Worm (Caenorhabditis elegans) whole organism, late embryonic: ENCODE data around the gene C48B4.11.

Experiments used
- C08G9.2 ChIP-seq: sonication (generic microtip); optimal IDR thresholded peaks from 2 replicates; lab custom pipeline; 2016; ENCODE audit warnings: mild to moderate bottlenecking, missing genetic modification characterization, moderate library complexity, missing compliant biosample characterization
- C38D4.7 ChIP-seq: fragments of 200-800 bp; sonication (Bioruptor generic); optimal IDR thresholded peaks from 2 replicates; lab custom pipeline; 2018; ENCODE audit warnings: mild to moderate bottlenecking, missing genetic modification characterization, moderate library complexity, missing compliant biosample characterization
- F13H6.1 ChIP-seq: sonication (generic microtip); optimal IDR thresholded peaks from 2 replicates; lab custom pipeline; 2016; ENCODE audit warnings: missing genetic modification characterization, missing compliant biosample characterization
- T23F11.4 ChIP-seq: fragments of 200-800 bp; sonication (Bioruptor generic); optimal IDR thresholded peaks from 2 replicates; lab custom pipeline; 2018; ENCODE audit warnings: mild to moderate bottlenecking, missing genetic modification characterization, missing compliant biosample characterization
- ahr-1 ChIP-seq: sonication (generic microtip); optimal IDR thresholded peaks from 2 replicates; lab custom pipeline; 2016; ENCODE audit warnings: missing genetic modification characterization, missing compliant biosample characterization
- ceh-14 ChIP-seq: sonication (generic microtip); optimal IDR thresholded peaks from 2 replicates; lab custom pipeline; 2016; ENCODE audit warnings: missing genotype, missing genetic modification characterization, missing compliant biosample characterization
- ceh-18 ChIP-seq: sonication (generic microtip); optimal IDR thresholded peaks from 2 replicates; lab custom pipeline; 2016; ENCODE audit warnings: missing genetic modification characterization, missing compliant biosample characterization
- ceh-19 ChIP-seq: fragments of 200-800 bp; sonication (Bioruptor generic); optimal IDR thresholded peaks from 2 replicates; lab custom pipeline; 2018; ENCODE audit warnings: mild to moderate bottlenecking, missing genetic modification characterization, missing compliant biosample characterization
- ceh-2 ChIP-seq: sonication (generic microtip); optimal IDR thresholded peaks from 2 replicates; lab custom pipeline; 2016; ENCODE audit warnings: missing genotype, missing genetic modification characterization, missing compliant biosample characterization
- ceh-22 ChIP-seq: sonication (generic microtip); optimal IDR thresholded peaks from 2 replicates; lab custom pipeline; 2017; ENCODE audit warnings: missing biosample characterization, missing genetic modification characterization
- ceh-24 ChIP-seq: sonication (generic microtip); optimal IDR thresholded peaks from 2 replicates; lab custom pipeline; 2016; ENCODE audit warnings: mild to moderate bottlenecking, missing genetic modification characterization, missing compliant biosample characterization
- ceh-30 ChIP-seq: fragments of 150-350 bp; optimal IDR thresholded peaks from 2 replicates; lab custom pipeline; 2014; ENCODE audit warnings: missing biosample characterization, missing genetic modification characterization
- ceh-31 ChIP-seq: sonication (generic microtip); optimal IDR thresholded peaks from 2 replicates; lab custom pipeline; 2016; ENCODE audit warnings: missing genetic modification characterization, missing compliant biosample characterization
- ceh-34 ChIP-seq: sonication (generic microtip); optimal IDR thresholded peaks from 2 replicates; lab custom pipeline; 2016; ENCODE audit warnings: mild to moderate bottlenecking, missing genetic modification characterization, missing compliant biosample characterization
- ceh-45 ChIP-seq: fragments of 200-800 bp; sonication (Bioruptor generic); IDR thresholded peaks from 2 replicates; pipeline ENCODE4 v1.3.6; 2022; ENCODE audit warnings: missing genetic modification reagents, missing genetic modification characterization, missing compliant biosample characterization
- ceh-48 ChIP-seq: sonication (generic microtip); optimal IDR thresholded peaks from 2 replicates; lab custom pipeline; 2016; ENCODE audit warnings: missing genetic modification characterization, inconsistent platforms, missing compliant biosample characterization
- ceh-9 ChIP-seq: sonication (generic microtip); optimal IDR thresholded peaks from 2 replicates; lab custom pipeline; 2016; ENCODE audit warnings: mild to moderate bottlenecking, missing genetic modification characterization, inconsistent platforms, missing compliant biosample characterization
- che-1 ChIP-seq: sonication (generic microtip); optimal IDR thresholded peaks from 2 replicates; lab custom pipeline; 2016; ENCODE audit warnings: mild to moderate bottlenecking, missing genetic modification characterization, missing compliant biosample characterization
- dve-1 ChIP-seq: sonication (generic microtip); optimal IDR thresholded peaks from 2 replicates; lab custom pipeline; 2017; ENCODE audit warnings: antibody characterized with exemption, mild to moderate bottlenecking, missing genetic modification characterization, missing compliant biosample characterization
- elt-2 ChIP-seq: sonication (generic microtip); optimal IDR thresholded peaks from 2 replicates; lab custom pipeline; 2016; ENCODE audit warnings: missing genetic modification reagents, missing genetic modification characterization, missing compliant biosample characterization
- elt-4 ChIP-seq: sonication (generic microtip); optimal IDR thresholded peaks from 2 replicates; lab custom pipeline; 2016; ENCODE audit warnings: missing genetic modification characterization, missing compliant biosample characterization
- fkh-6 ChIP-seq: sonication (generic microtip); optimal IDR thresholded peaks from 2 replicates; lab custom pipeline; 2016; ENCODE audit warnings: missing genetic modification characterization, missing compliant biosample characterization
- gmeb-2 ChIP-seq: sonication (generic microtip); optimal IDR thresholded peaks from 2 replicates; lab custom pipeline; 2016; ENCODE audit warnings: missing genetic modification characterization, inconsistent platforms, missing compliant biosample characterization
- hlh-15 ChIP-seq: sonication (generic microtip); optimal IDR thresholded peaks from 2 replicates; lab custom pipeline; 2016; ENCODE audit warnings: missing genetic modification characterization, missing compliant biosample characterization
- hlh-30 ChIP-seq: sonication (generic microtip); optimal IDR thresholded peaks from 2 replicates; lab custom pipeline; 2017; ENCODE audit warnings: antibody characterized with exemption, missing genetic modification characterization, missing compliant biosample characterization; ENCODE audit not compliant: insufficient read depth
- hlh-6 ChIP-seq: sonication (generic microtip); optimal IDR thresholded peaks from 2 replicates; lab custom pipeline; 2016; ENCODE audit warnings: missing genotype, missing genetic modification characterization, missing compliant biosample characterization
- hlh-8 ChIP-seq: sonication (generic microtip); optimal IDR thresholded peaks from 2 replicates; lab custom pipeline; 2016; ENCODE audit warnings: missing genotype, missing genetic modification characterization, missing compliant biosample characterization
- lim-6 ChIP-seq: sonication (generic microtip); optimal IDR thresholded peaks from 2 replicates; lab custom pipeline; 2016; ENCODE audit warnings: missing genetic modification characterization, missing compliant biosample characterization
- lin-11 ChIP-seq: fragments of 200-800 bp; sonication (Bioruptor generic); optimal IDR thresholded peaks from 2 replicates; lab custom pipeline; 2018; ENCODE audit warnings: mild to moderate bottlenecking, missing genetic modification characterization, missing compliant biosample characterization
- madf-2 ChIP-seq: sonication (generic microtip); optimal IDR thresholded peaks from 2 replicates; lab custom pipeline; 2017; ENCODE audit warnings: missing genetic modification characterization, missing compliant biosample characterization
- mec-3 ChIP-seq: sonication (generic microtip); optimal IDR thresholded peaks from 2 replicates; lab custom pipeline; 2016; ENCODE audit warnings: borderline replicate concordance, missing genetic modification characterization, missing compliant biosample characterization
- nfya-1 ChIP-seq: sonication (generic microtip); optimal IDR thresholded peaks from 2 replicates; lab custom pipeline; 2017; ENCODE audit warnings: missing genetic modification characterization, mild to moderate bottlenecking, missing compliant biosample characterization, antibody characterized with exemption, moderate library complexity
- nhr-11 ChIP-seq: fragments of 150-350 bp; optimal IDR thresholded peaks from 2 replicates; lab custom pipeline; 2014; ENCODE audit warnings: missing biosample characterization, missing genetic modification characterization
- nhr-232 ChIP-seq: sonication (generic microtip); optimal IDR thresholded peaks from 2 replicates; lab custom pipeline; 2016; ENCODE audit warnings: missing genetic modification characterization, missing compliant biosample characterization
- npax-4 ChIP-seq: sonication (generic microtip); optimal IDR thresholded peaks from 2 replicates; lab custom pipeline; 2016; ENCODE audit warnings: missing genetic modification characterization, missing compliant biosample characterization
- odd-2 ChIP-seq: sonication (generic microtip); optimal IDR thresholded peaks from 2 replicates; lab custom pipeline; 2017; ENCODE audit warnings: antibody characterized with exemption, mild to moderate bottlenecking, missing genetic modification characterization, missing compliant biosample characterization
- pag-3 ChIP-seq: sonication (generic microtip); optimal IDR thresholded peaks from 2 replicates; lab custom pipeline; 2016; ENCODE audit warnings: missing compliant biosample characterization, missing genetic modification characterization, borderline replicate concordance
- pax-1 ChIP-seq: fragments of 150-350 bp; optimal IDR thresholded peaks from 2 replicates; lab custom pipeline; 2014; ENCODE audit warnings: missing biosample characterization, missing genetic modification characterization
- pqm-1 ChIP-seq: sonication (generic microtip); optimal IDR thresholded peaks from 2 replicates; lab custom pipeline; 2016; ENCODE audit warnings: missing genetic modification characterization, missing compliant biosample characterization
- pros-1 ChIP-seq: fragments of 150-350 bp; optimal IDR thresholded peaks from 2 replicates; lab custom pipeline; 2014; ENCODE audit warnings: missing biosample characterization, missing genetic modification reagents, missing genetic modification characterization
- ref-2 ChIP-seq: sonication (generic microtip); optimal IDR thresholded peaks from 2 replicates; lab custom pipeline; 2016; ENCODE audit warnings: missing genetic modification characterization, missing compliant biosample characterization
- rnt-1 ChIP-seq: sonication (generic microtip); optimal IDR thresholded peaks from 2 replicates; lab custom pipeline; 2016; ENCODE audit warnings: missing genetic modification characterization, missing compliant biosample characterization
- sdc-2 ChIP-seq: sonication (generic microtip); optimal IDR thresholded peaks from 2 replicates; lab custom pipeline; 2016; ENCODE audit warnings: missing genotype, missing genetic modification characterization, missing compliant biosample characterization
- sox-4 ChIP-seq: sonication (generic microtip); optimal IDR thresholded peaks from 2 replicates; lab custom pipeline; 2017; ENCODE audit warnings: mild to moderate bottlenecking, missing genetic modification characterization, inconsistent platforms, missing compliant biosample characterization
- tbx-2 ChIP-seq: sonication (generic microtip); optimal IDR thresholded peaks from 2 replicates; lab custom pipeline; 2016; ENCODE audit warnings: missing genetic modification characterization, missing compliant biosample characterization
- ttx-3 ChIP-seq: sonication (generic microtip); optimal IDR thresholded peaks from 2 replicates; lab custom pipeline; 2016; ENCODE audit warnings: missing genetic modification reagents, missing genetic modification characterization, missing compliant biosample characterization
- unc-3 ChIP-seq, 2 experiments: fragments of 200-800 bp in 1 of 2; sonication (Bioruptor generic) in 1 of 2; sonication (generic microtip) in 1 of 2; conservative IDR thresholded peaks in 1 of 2; optimal IDR thresholded peaks in 1 of 2; 2 replicates each; pipeline versions ENCODE4 v1.3.6 to Lab custom; 2016 to 2022; ENCODE audit warnings: missing compliant biosample characterization in 2 of 2, missing genetic modification characterization in 2 of 2, missing genetic modification reagents in 1 of 2
- unc-42 ChIP-seq: sonication (generic microtip); optimal IDR thresholded peaks from 2 replicates; lab custom pipeline; 2016; ENCODE audit warnings: missing genotype, missing genetic modification characterization, missing compliant biosample characterization
- unc-55 ChIP-seq: sonication (generic microtip); optimal IDR thresholded peaks from 2 replicates; lab custom pipeline; 2017; ENCODE audit warnings: missing biosample characterization, missing genetic modification reagents, missing genetic modification characterization
- zip-5 ChIP-seq: sonication (generic microtip); optimal IDR thresholded peaks from 2 replicates; lab custom pipeline; 2016; ENCODE audit warnings: missing genetic modification characterization, missing compliant biosample characterization

The C48B4.11 gene

ce11 chrIII:9523581-9523980 lies 42.3 kb downstream of the C48B4.11 start, which contains the start of gene mrps-23:
Gene mrps-23, minus strand, starts transcription at chrIII:9523672.
- TF ChIP-seq ceh-31 (tag; lab: Kevin White, UChicago) (no peak), unc-42 (tag; lab: Kevin White, UChicago) (peak; percentile 6), nfya-1 (peak; percentile 11), ceh-18 (peak; percentile 16)

DNA sequence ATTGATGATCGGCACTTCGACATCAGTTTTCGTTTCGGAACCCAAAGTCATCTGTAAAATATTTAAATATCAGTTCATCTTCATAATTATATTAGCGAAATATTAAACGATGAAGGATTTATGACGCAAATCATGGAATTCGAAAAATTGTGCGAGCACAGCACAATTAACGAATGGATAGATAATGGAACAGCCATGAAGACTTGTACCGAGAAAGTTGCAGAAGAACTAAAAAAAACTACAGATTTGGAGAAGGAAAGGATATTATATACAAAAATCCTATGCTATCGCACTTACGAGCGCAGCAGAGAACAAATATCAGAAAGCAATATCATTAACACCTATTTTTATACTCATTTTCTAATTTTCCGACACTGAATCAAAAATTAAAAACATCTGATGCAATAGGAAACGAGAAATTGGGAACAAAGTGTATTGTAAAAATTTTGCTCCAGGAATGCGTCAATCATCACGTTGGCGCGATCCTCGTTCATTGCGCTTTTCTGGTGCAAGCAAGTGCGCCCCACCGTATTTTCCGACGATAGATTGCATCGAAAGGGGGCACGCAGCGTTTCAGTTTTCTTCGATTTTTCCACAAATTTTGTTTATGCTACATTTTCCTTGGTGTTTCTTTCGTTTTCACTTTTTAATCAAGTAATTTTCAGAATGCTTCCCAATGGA lies 44.4 kb downstream of the C48B4.11 start, which contains the start of the genes clu-1 and prp-40:
Gene clu-1, minus strand, starts transcription at position 51 of the 681 bp plus-strand sequence.
Gene prp-40, plus strand, starts transcription at position 666 of the 681 bp plus-strand sequence.
- TF ChIP-seq hlh-15 (no peak), nhr-232 (tag; lab: Kevin White, UChicago) (no peak), ref-2 (tag; lab: Kevin White, UChicago) (no peak), zip-5 (tag; lab: Kevin White, UChicago) (no peak), mec-3 (no peak), pros-1 (tag; lab: Kevin White, UChicago) (no peak), C38D4.7 (GFP tag; lab: Kevin White, UChicago) (no peak), C08G9.2 (tag; lab: Kevin White, UChicago) (no peak), elt-2 (tag; lab: Kevin White, UChicago) (peak; percentile 34), ceh-30 (tag; lab: Kevin White, UChicago) (no peak), pqm-1 (no peak), odd-2 (tag; lab: Kevin White, UChicago) (no peak), hlh-30 (peak; percentile 17), nfya-1 (peak; percentile 73), madf-2 (no peak), unc-55 (peak; percentile 56), hlh-8 (tag; lab: Kevin White, UChicago) (no peak), pag-3 (tag; lab: Kevin White, UChicago) (no peak), dve-1 (tag; lab: Kevin White, UChicago) (no peak), ceh-24 (tag; lab: Kevin White, UChicago) (no peak), lim-6 (no peak), ceh-31 (tag; lab: Kevin White, UChicago) (peak; percentile 50), ceh-45 (GFP tag; lab: Robert Waterston, UW) (no peak), npax-4 (tag; lab: Kevin White, UChicago) (no peak), F13H6.1 (tag; lab: Kevin White, UChicago) (no peak), sdc-2 (tag; lab: Kevin White, UChicago) (no peak), tbx-2 (peak; percentile 61), ceh-19 (no peak), fkh-6 (tag; lab: Kevin White, UChicago) (no peak), ceh-2 (tag; lab: Kevin White, UChicago) (no peak), unc-3 (GFP tag; conservative IDR thresholded peaks at IDR 0.05; lab: Robert Waterston, UW) (no peak), unc-3 (tag; optimal IDR thresholded peaks at IDR 0.05; lab: Kevin White, UChicago) (no peak), ahr-1 (tag; lab: Kevin White, UChicago) (no peak), che-1 (tag; lab: Kevin White, UChicago) (no peak), pax-1 (no peak), T23F11.4 (GFP tag; lab: Kevin White, UChicago) (no peak), ceh-48 (tag; lab: Kevin White, UChicago) (peak; percentile 35), hlh-6 (tag; lab: Kevin White, UChicago) (no peak), rnt-1 (tag; lab: Kevin White, UChicago) (no peak), ceh-22 (tag; lab: Kevin White, UChicago) (no peak), ceh-14 (tag; lab: Kevin White, UChicago) (no peak), unc-42 (tag; lab: Kevin White, UChicago) (peak; percentile 75), nhr-11 (tag; lab: Kevin White, UChicago) (no peak), elt-4 (tag; lab: Kevin White, UChicago) (no peak), gmeb-2 (tag; lab: Kevin White, UChicago) (no peak), ttx-3 (tag; lab: Kevin White, UChicago) (no peak), sox-4 (tag; lab: Kevin White, UChicago) (no peak), ceh-9 (tag; lab: Kevin White, UChicago) (no peak), ceh-34 (tag; lab: Kevin White, UChicago) (peak; percentile 5), lin-11 (no peak)
